Worm (Caenorhabditis elegans): Measurements from ENCODE around the gene fbxc-19.

fbxc-19 gene

DNA sequence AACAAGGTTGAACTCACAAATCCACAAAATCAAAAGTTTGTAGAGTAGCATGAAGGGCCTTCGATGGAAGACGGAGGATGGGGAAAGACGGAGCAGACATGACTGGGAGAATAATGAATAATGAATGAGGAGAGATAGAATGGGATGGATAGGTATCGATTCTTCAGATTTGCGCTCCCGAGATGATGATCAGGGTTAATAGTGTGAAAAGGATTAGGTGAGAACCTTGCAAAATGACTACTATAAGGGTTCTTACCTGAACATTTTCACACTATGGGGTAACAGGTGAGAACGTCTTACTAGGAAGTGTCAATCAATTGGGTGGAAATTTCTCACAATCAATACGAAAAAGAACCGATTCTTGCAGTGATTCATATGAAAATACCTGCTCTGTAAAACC lies 30.0 kb downstream of the fbxc-19 start, which contains the start of gene fbxb-96:
Gene fbxb-96 (minus strand): TSS at position 101 of the 400 bp plus-strand sequence.
- TF ChIP-seq nhr-21 (tag; optimal IDR thresholded peaks at IDR 0.05): no peak
- no peak for TF ChIP-seq peb-1 (tag; optimal IDR thresholded peaks at IDR 0.05)
- no peak for TF ChIP-seq ztf-1 (GFP tag; conservative IDR thresholded peaks at IDR 0.05)
- no peak for TF ChIP-seq skn-1 (tag; optimal IDR thresholded peaks at IDR 0.05)
- TF ChIP-seq snpc-4 (tag; optimal IDR thresholded peaks at IDR 0.05): no peak
- TF ChIP-seq fos-1 (tag; optimal IDR thresholded peaks at IDR 0.05): no peak
- no peak for TF ChIP-seq unc-62 (GFP tag; optimal IDR thresholded peaks at IDR 0.05)
- no peak for TF ChIP-seq lin-39 (tag; optimal IDR thresholded peaks at IDR 0.05)
- no peak for TF ChIP-seq nhr-11 (tag; optimal IDR thresholded peaks at IDR 0.05)
- no peak for TF ChIP-seq elt-1 (tag; optimal IDR thresholded peaks at IDR 0.05)
- TF ChIP-seq C34F6.9 (tag; optimal IDR thresholded peaks at IDR 0.05): no peak
- no peak for TF ChIP-seq ceh-82 (tag; optimal IDR thresholded peaks at IDR 0.05)

- TF ChIP-seq skn-1 (tag; optimal IDR thresholded peaks at IDR 0.05): no peak
- TF ChIP-seq sma-3 (GFP tag; optimal IDR thresholded peaks at IDR 0.05): no peak
- no peak for TF ChIP-seq sma-9 (GFP tag; optimal IDR thresholded peaks at IDR 0.05)
- TF ChIP-seq sma-9 (tag; optimal IDR thresholded peaks at IDR 0.05): no peak
- TF ChIP-seq nhr-10 (tag; optimal IDR thresholded peaks at IDR 0.05): no peak
- TF ChIP-seq fos-1 (tag; optimal IDR thresholded peaks at IDR 0.05): no peak
- no peak for TF ChIP-seq peb-1 (tag; optimal IDR thresholded peaks at IDR 0.05)
- no peak for TF ChIP-seq nhr-237 (tag; optimal IDR thresholded peaks at IDR 0.05)
- TF ChIP-seq lsy-2 (tag; optimal IDR thresholded peaks at IDR 0.05): no peak
- no peak for TF ChIP-seq lin-13 (GFP tag; optimal IDR thresholded peaks at IDR 0.05)
- TF ChIP-seq ceh-16 (tag; optimal IDR thresholded peaks at IDR 0.05): no peak
- no peak for TF ChIP-seq R02D3.7 (tag; optimal IDR thresholded peaks at IDR 0.05)
- TF ChIP-seq mdl-1 (tag; optimal IDR thresholded peaks at IDR 0.05): no peak
- TF ChIP-seq lin-39 (tag; optimal IDR thresholded peaks at IDR 0.05): no peak
- TF ChIP-seq unc-62 (GFP tag; optimal IDR thresholded peaks at IDR 0.05): no peak
- no peak for TF ChIP-seq alr-1 (tag; optimal IDR thresholded peaks at IDR 0.05)
- no peak for TF ChIP-seq nhr-11 (tag; optimal IDR thresholded peaks at IDR 0.05)
- TF ChIP-seq lin-11 (tag; optimal IDR thresholded peaks at IDR 0.05): no peak
- TF ChIP-seq unc-39 (tag; optimal IDR thresholded peaks at IDR 0.05): no peak
- no peak for TF ChIP-seq blmp-1 (tag; optimal IDR thresholded peaks at IDR 0.05; ENCODE audit: insufficient read depth)
Measured at ce11 chrII:1850840-1851294, 30.6 kb downstream of the fbxc-19 start, which contains the start of gene C52E2.3. Gene C52E2.3 (plus strand): TSS chrII:1851244.

- TF ChIP-seq egl-27 (tag; optimal IDR thresholded peaks at IDR 0.05): peak; percentile 83
- peak; percentile 57 for TF ChIP-seq sma-3 (GFP tag; optimal IDR thresholded peaks at IDR 0.05)
- peak; percentile 36 for TF ChIP-seq crh-2 (tag; optimal IDR thresholded peaks at IDR 0.05)
- peak; percentile 32 for TF ChIP-seq F13H6.1 (tag; optimal IDR thresholded peaks at IDR 0.05)
- no peak for TF ChIP-seq alr-1 (tag; optimal IDR thresholded peaks at IDR 0.05)
- no peak for TF ChIP-seq ztf-4 (tag; optimal IDR thresholded peaks at IDR 0.05)
- no peak for TF ChIP-seq nhr-6 (tag; optimal IDR thresholded peaks at IDR 0.05)
- no peak for TF ChIP-seq R02D3.7 (tag; optimal IDR thresholded peaks at IDR 0.05)
- TF ChIP-seq nhr-77 (tag; optimal IDR thresholded peaks at IDR 0.05): no peak
- no peak for TF ChIP-seq lin-13 (GFP tag; optimal IDR thresholded peaks at IDR 0.05)
- TF ChIP-seq elt-1 (tag; optimal IDR thresholded peaks at IDR 0.05): no peak
- TF ChIP-seq sem-4 (tag; optimal IDR thresholded peaks at IDR 0.05): no peak
- TF ChIP-seq fos-1 (tag; optimal IDR thresholded peaks at IDR 0.05): peak; percentile 97
- no peak for TF ChIP-seq ztf-1 (GFP tag; conservative IDR thresholded peaks at IDR 0.05)
- no peak for TF ChIP-seq snpc-4 (tag; optimal IDR thresholded peaks at IDR 0.05)
- TF ChIP-seq skn-1 (tag; optimal IDR thresholded peaks at IDR 0.05): no peak
- no peak for TF ChIP-seq unc-55 (GFP tag; optimal IDR thresholded peaks at IDR 0.05)
- TF ChIP-seq ZK546.5 (tag; optimal IDR thresholded peaks at IDR 0.05): no peak
- no peak for TF ChIP-seq zag-1 (tag; optimal IDR thresholded peaks at IDR 0.05)
- no peak for TF ChIP-seq peb-1 (tag; optimal IDR thresholded peaks at IDR 0.05)
- TF ChIP-seq nhr-25 (tag; optimal IDR thresholded peaks at IDR 0.05): no peak
- TF ChIP-seq ztf-11 (tag; optimal IDR thresholded peaks at IDR 0.05): no peak
- no peak for TF ChIP-seq lin-11 (tag; optimal IDR thresholded peaks at IDR 0.05)
- peak; percentile 25 for TF ChIP-seq gmeb-1 (tag; optimal IDR thresholded peaks at IDR 0.05)
- TF ChIP-seq ama-1 (optimal IDR thresholded peaks at IDR 0.05): no peak
- TF ChIP-seq nhr-10 (tag; optimal IDR thresholded peaks at IDR 0.05): no peak
- no peak for TF ChIP-seq nhr-12 (tag; optimal IDR thresholded peaks at IDR 0.05)
- no peak for TF ChIP-seq dmd-4 (tag; optimal IDR thresholded peaks at IDR 0.05)
- peak; percentile 91 for TF ChIP-seq sma-9 (GFP tag; optimal IDR thresholded peaks at IDR 0.05)
- TF ChIP-seq sma-9 (tag; optimal IDR thresholded peaks at IDR 0.05): no peak
- TF ChIP-seq nhr-21 (tag; optimal IDR thresholded peaks at IDR 0.05): peak; percentile 22
- no peak for TF ChIP-seq nhr-23 (tag; optimal IDR thresholded peaks at IDR 0.05)
Measured at ce11 chrII:1851716-1852115, 31.4 kb downstream of the fbxc-19 start.

Data from whole organism, L2 larva.